Fruit fly (Drosophila melanogaster) whole organism: ENCODE results near the gene Vlet.

Source experiments
- CG8478 ChIP-seq: fragments of >200 bp; optimal IDR thresholded peaks from 2 replicates; lab custom pipeline; 2018; ENCODE audit warnings: inconsistent platforms
- EcR ChIP-seq, 2 experiments: fragments of >200 bp; optimal IDR thresholded peaks; 2 replicates each; lab custom pipeline; 2017; ENCODE audit warnings: missing biosample characterization in 2 of 2, missing genetic modification characterization in 2 of 2, missing genetic modification reagents in 2 of 2
- pan ChIP-seq: fragments of >200 bp; optimal IDR thresholded peaks from 2 replicates; lab custom pipeline; 2017
- psq ChIP-seq: fragments of >200 bp; optimal IDR thresholded peaks from 2 replicates; lab custom pipeline; 2017
- usp ChIP-seq: fragments of >200 bp; optimal IDR thresholded peaks from 2 replicates; lab custom pipeline; 2017; ENCODE audit warnings: missing biosample characterization, missing genetic modification characterization, mixed read lengths

DNA sequence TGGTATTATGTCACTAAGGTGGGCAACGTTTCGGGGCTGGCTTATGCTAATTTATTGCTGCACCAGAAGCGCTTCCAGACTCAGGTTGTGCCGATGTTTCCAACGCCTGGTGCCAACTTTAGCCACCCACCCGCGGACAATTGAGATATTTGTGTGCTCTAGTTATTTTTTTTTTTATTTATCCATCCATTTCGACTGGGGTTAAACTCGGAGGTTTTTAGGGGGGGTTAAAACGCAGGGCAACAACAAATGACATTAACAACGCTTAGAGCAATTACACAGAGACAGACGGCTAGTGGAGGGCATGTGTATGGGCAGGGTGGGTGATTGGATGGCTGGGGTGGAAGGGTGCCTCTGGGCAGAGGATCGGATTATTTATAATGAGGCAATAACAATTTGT is 46.7 kb downstream of the Vlet start:
- TF ChIP-seq CG8478 (lab: Kevin White, UChicago) (no peak), usp (GFP tag; lab: Kevin White, UChicago) (no peak), EcR (GFP tag; optimal IDR thresholded peaks at IDR 0.05; lab: Kevin White, UChicago) (no peak), psq (lab: Kevin White, UChicago) (no peak), pan (lab: Kevin White, UChicago) (no peak)
